Fruit fly (Drosophila melanogaster) whole organism, embryonic: ENCODE results near the gene CG11307.

Experiments used
- Atf-2 ChIP-seq: fragments of 200-800 bp; sonication (Bioruptor generic); optimal IDR thresholded peaks from 2 replicates; lab custom pipeline; 2016; ENCODE audit warnings: missing biosample characterization, missing genetic modification characterization
- Atf6 ChIP-seq: fragments of 200-800 bp; sonication (Bioruptor generic); IDR thresholded peaks from 2 replicates; pipeline ENCODE4 v1.3.6; 2022; ENCODE audit warnings: missing biosample characterization, missing genetic modification characterization
- BtbVII ChIP-seq: fragments of 200-800 bp; sonication (Bioruptor generic); optimal IDR thresholded peaks from 3 replicates; lab custom pipeline; 2017; ENCODE audit warnings: missing biosample characterization, mild to moderate bottlenecking, missing genetic modification characterization
- CG10209 ChIP-seq: fragments of 200-800 bp; sonication (Bioruptor generic); optimal IDR thresholded peaks from 3 replicates; lab custom pipeline; 2017; ENCODE audit warnings: missing biosample characterization, mild to moderate bottlenecking, missing genetic modification characterization, missing genetic modification reagents
- CG10274 ChIP-seq: fragments of 200-800 bp; sonication (Bioruptor generic); optimal IDR thresholded peaks from 3 replicates; lab custom pipeline; 2017; ENCODE audit warnings: missing biosample characterization, mild to moderate bottlenecking, missing genetic modification characterization
- CG10462 ChIP-seq: fragments of 200-800 bp; sonication (Bioruptor generic); optimal IDR thresholded peaks from 2 replicates; lab custom pipeline; 2016; ENCODE audit warnings: missing biosample characterization, missing genetic modification characterization
- CG11695 ChIP-seq: fragments of 200-800 bp; sonication (Bioruptor generic); IDR thresholded peaks from 3 replicates; pipeline ENCODE4 v1.3.6; 2022; ENCODE audit warnings: missing biosample characterization, missing genetic modification characterization
- CG13775 ChIP-seq: fragments of 200-800 bp; sonication (Bioruptor generic); optimal IDR thresholded peaks from 3 replicates; lab custom pipeline; 2017; ENCODE audit warnings: missing biosample characterization, mild to moderate bottlenecking, missing genetic modification characterization
- CG14667 ChIP-seq: fragments of 200-800 bp; sonication (Bioruptor generic); IDR thresholded peaks from 2 replicates; pipeline ENCODE4 v1.3.6; 2022; ENCODE audit warnings: missing biosample characterization, missing genetic modification characterization
- CG17186 ChIP-seq: fragments of 200-800 bp; sonication (Bioruptor generic); optimal IDR thresholded peaks from 3 replicates; lab custom pipeline; 2017; ENCODE audit warnings: missing biosample characterization, missing genetic modification reagents, missing genetic modification characterization
- CG17359 ChIP-seq: fragments of 200-800 bp; sonication (Bioruptor generic); optimal IDR thresholded peaks from 3 replicates; lab custom pipeline; 2018; ENCODE audit warnings: missing biosample characterization, mild to moderate bottlenecking, missing genetic modification characterization, moderate library complexity
- CG17568 ChIP-seq: fragments of 200-800 bp; sonication (Bioruptor generic); optimal IDR thresholded peaks from 2 replicates; lab custom pipeline; 2018; ENCODE audit warnings: missing biosample characterization, mild to moderate bottlenecking, missing genetic modification characterization, moderate library complexity
- CG18262 ChIP-seq: fragments of 200-800 bp; optimal IDR thresholded peaks from 3 replicates; lab custom pipeline; 2019; ENCODE audit warnings: missing biosample characterization, mild to moderate bottlenecking, missing genetic modification characterization, moderate library complexity
- CG18619 ChIP-seq: fragments of 200-800 bp; sonication (Bioruptor generic); optimal IDR thresholded peaks from 3 replicates; lab custom pipeline; 2017; ENCODE audit warnings: missing biosample characterization, mild to moderate bottlenecking, missing genetic modification characterization
- CG32532 ChIP-seq: fragments of 200-800 bp; sonication (Bioruptor generic); IDR thresholded peaks from 2 replicates; pipeline ENCODE4 v1.3.6; 2022; ENCODE audit warnings: missing biosample characterization, missing genetic modification characterization
- CG32772 ChIP-seq: fragments of 200-800 bp; sonication (Bioruptor generic); IDR thresholded peaks from 2 replicates; pipeline ENCODE4 v1.3.6; 2022; ENCODE audit warnings: missing biosample characterization, missing genetic modification characterization
- CG34376 ChIP-seq: fragments of 200-800 bp; sonication (Bioruptor generic); optimal IDR thresholded peaks from 2 replicates; lab custom pipeline; 2018; ENCODE audit warnings: missing biosample characterization, mild to moderate bottlenecking, missing genetic modification characterization
- CG8290 ChIP-seq, 3 experiments: fragments of 200-800 bp; sonication (Bioruptor generic); optimal IDR thresholded peaks; 2 replicates each; lab custom pipeline; 2016 to 2019; ENCODE audit warnings: missing biosample characterization in 3 of 3, missing genetic modification characterization in 3 of 3, mild to moderate bottlenecking in 2 of 3, moderate library complexity in 1 of 3
- D19B ChIP-seq: fragments of 200-800 bp; sonication (Bioruptor generic); optimal IDR thresholded peaks from 2 replicates; lab custom pipeline; 2017; ENCODE audit warnings: missing biosample characterization, mild to moderate bottlenecking, missing genetic modification characterization
- Dp ChIP-seq: fragments of 200-800 bp; sonication (Bioruptor generic); optimal IDR thresholded peaks from 2 replicates; lab custom pipeline; 2018; ENCODE audit warnings: missing biosample characterization, mild to moderate bottlenecking, missing genetic modification characterization, moderate library complexity
- Dref ChIP-seq: fragments of 200-800 bp; sonication (Bioruptor generic); IDR thresholded peaks from 2 replicates; pipeline ENCODE4 v1.3.6; 2022; ENCODE audit warnings: missing biosample characterization, missing genetic modification characterization
- HLH4C ChIP-seq: fragments of 200-800 bp; sonication (Bioruptor generic); IDR thresholded peaks from 3 replicates; pipeline ENCODE4 v1.3.6; 2022; ENCODE audit warnings: missing biosample characterization, missing genetic modification characterization; ENCODE audit not compliant: partially characterized antibody
- HmgD ChIP-seq: fragments of 200-800 bp; sonication (Bioruptor generic); optimal IDR thresholded peaks from 3 replicates; lab custom pipeline; 2016; ENCODE audit warnings: missing biosample characterization, missing genetic modification characterization
- MTF-1 ChIP-seq: fragments of 200-800 bp; sonication (Bioruptor generic); optimal IDR thresholded peaks from 2 replicates; lab custom pipeline; 2018; ENCODE audit warnings: missing biosample characterization, mild to moderate bottlenecking, missing genetic modification characterization, borderline replicate concordance
- Mes4 ChIP-seq: fragments of 200-800 bp; sonication (Bioruptor generic); optimal IDR thresholded peaks from 2 replicates; lab custom pipeline; 2016; ENCODE audit warnings: missing biosample characterization, missing genetic modification characterization
- Mrtf ChIP-seq: fragments of 200-800 bp; sonication (Bioruptor generic); IDR thresholded peaks from 3 replicates; pipeline ENCODE4 v1.3.6; 2022; ENCODE audit warnings: missing biosample characterization, missing genetic modification characterization
- Neu2 ChIP-seq: fragments of 200-800 bp; sonication (Bioruptor generic); optimal IDR thresholded peaks from 3 replicates; lab custom pipeline; 2016; ENCODE audit warnings: missing biosample characterization, missing genetic modification characterization, borderline replicate concordance
- Ptx1 ChIP-seq: fragments of 200-800 bp; sonication (Bioruptor generic); IDR thresholded peaks from 2 replicates; pipeline ENCODE4 v1.3.6; 2022; ENCODE audit warnings: missing biosample characterization, missing genetic modification characterization
- Rx ChIP-seq: fragments of 200-800 bp; sonication (Bioruptor generic); IDR thresholded peaks from 2 replicates; pipeline ENCODE4 v1.3.6; 2022; ENCODE audit warnings: missing biosample characterization, missing genetic modification characterization
- Spps ChIP-seq: fragments of 200-800 bp; sonication (Bioruptor generic); optimal IDR thresholded peaks from 2 replicates; lab custom pipeline; 2018; ENCODE audit warnings: missing biosample characterization, mild to moderate bottlenecking, missing genetic modification characterization
- ab ChIP-seq: fragments of 200-800 bp; sonication (Bioruptor generic); optimal IDR thresholded peaks from 2 replicates; lab custom pipeline; 2016; ENCODE audit warnings: missing biosample characterization, missing genetic modification characterization
- bbx ChIP-seq: fragments of 200-800 bp; sonication (Bioruptor generic); IDR thresholded peaks from 2 replicates; pipeline ENCODE4 v1.3.6; 2022; ENCODE audit warnings: missing biosample characterization, missing genetic modification characterization; ENCODE audit not compliant: partially characterized antibody
- cg ChIP-seq: fragments of 200-800 bp; sonication (Bioruptor generic); optimal IDR thresholded peaks from 3 replicates; lab custom pipeline; 2019; ENCODE audit warnings: missing biosample characterization, mild to moderate bottlenecking, missing genetic modification characterization, moderate library complexity
- fd3F ChIP-seq: fragments of 200-800 bp; sonication (Bioruptor generic); optimal IDR thresholded peaks from 2 replicates; lab custom pipeline; 2018; ENCODE audit warnings: missing biosample characterization, mild to moderate bottlenecking, missing genetic modification characterization, moderate library complexity
- gem ChIP-seq: fragments of 200-800 bp; sonication (Bioruptor generic); optimal IDR thresholded peaks from 2 replicates; lab custom pipeline; 2019; ENCODE audit warnings: missing biosample characterization, mild to moderate bottlenecking, missing genetic modification characterization, moderate library complexity
- gsb-n ChIP-seq: fragments of 200-800 bp; sonication (Bioruptor generic); optimal IDR thresholded peaks from 3 replicates; lab custom pipeline; 2018; ENCODE audit warnings: missing biosample characterization, mild to moderate bottlenecking, missing genetic modification characterization
- hth ChIP-seq: fragments of >200 bp; optimal IDR thresholded peaks from 2 replicates; lab custom pipeline; 2017; ENCODE audit warnings: inconsistent platforms
- jumu ChIP-seq: fragments of 200-800 bp; sonication (Bioruptor generic); optimal IDR thresholded peaks from 3 replicates; lab custom pipeline; 2016; ENCODE audit warnings: missing biosample characterization, missing genetic modification characterization
- klu ChIP-seq: fragments of 200-800 bp; sonication (Bioruptor generic); IDR thresholded peaks from 2 replicates; pipeline ENCODE4 v1.3.6; 2022; ENCODE audit warnings: missing biosample characterization, missing genetic modification characterization
- lbe ChIP-seq: fragments of 200-800 bp; sonication (Bioruptor generic); optimal IDR thresholded peaks from 2 replicates; lab custom pipeline; 2016; ENCODE audit warnings: missing biosample characterization, mild to moderate bottlenecking, missing genetic modification characterization
- lmd ChIP-seq: fragments of 200-800 bp; sonication (Bioruptor generic); IDR thresholded peaks from 2 replicates; pipeline ENCODE4 v1.3.6; 2022; ENCODE audit warnings: missing biosample characterization, missing genetic modification characterization
- lov ChIP-seq, 2 experiments: fragments of 200-800 bp in 1 of 2; fragments of >200 bp in 1 of 2; sonication (Bioruptor generic) in 1 of 2; IDR thresholded peaks in 1 of 2; optimal IDR thresholded peaks in 1 of 2; 2 replicates in 1 of 2; 3 replicates in 1 of 2; pipeline versions ENCODE4 v1.3.6 to Lab custom; 2017 to 2022; ENCODE audit warnings: missing biosample characterization in 1 of 2, missing genetic modification characterization in 1 of 2
- mam ChIP-seq: fragments of 200-800 bp; sonication (Bioruptor generic); optimal IDR thresholded peaks from 3 replicates; lab custom pipeline; 2016; ENCODE audit warnings: missing biosample characterization, missing genetic modification characterization
- mirr ChIP-seq: fragments of 200-800 bp; sonication (Bioruptor generic); optimal IDR thresholded peaks from 3 replicates; lab custom pipeline; 2018; ENCODE audit warnings: missing biosample characterization, mild to moderate bottlenecking, missing genetic modification characterization
- mld ChIP-seq: fragments of 200-800 bp; sonication (Bioruptor generic); IDR thresholded peaks from 3 replicates; pipeline ENCODE4 v1.3.6; 2022; ENCODE audit warnings: missing biosample characterization, missing genetic modification characterization; ENCODE audit not compliant: partially characterized antibody
- odd ChIP-seq: fragments of 200-800 bp; sonication (Bioruptor generic); optimal IDR thresholded peaks from 2 replicates; lab custom pipeline; 2017; ENCODE audit warnings: missing biosample characterization, mild to moderate bottlenecking, missing genetic modification characterization
- shn ChIP-seq: fragments of 200-800 bp; sonication (Bioruptor generic); optimal IDR thresholded peaks from 3 replicates; lab custom pipeline; 2016; ENCODE audit warnings: missing biosample characterization, missing genetic modification characterization
- stwl ChIP-seq: fragments of 200-800 bp; sonication (Bioruptor generic); optimal IDR thresholded peaks from 3 replicates; lab custom pipeline; 2018; ENCODE audit warnings: missing biosample characterization, mild to moderate bottlenecking, missing genetic modification characterization, moderate library complexity
- vfl ChIP-seq: fragments of 200-800 bp; sonication (Bioruptor generic); optimal IDR thresholded peaks from 2 replicates; lab custom pipeline; 2016; ENCODE audit warnings: missing biosample characterization, missing genetic modification characterization
- zen ChIP-seq: fragments of 200-800 bp; sonication (Bioruptor generic); optimal IDR thresholded peaks from 3 replicates; lab custom pipeline; 2018; ENCODE audit warnings: missing biosample characterization, mild to moderate bottlenecking, missing genetic modification characterization, moderate library complexity

CG11307 gene

dm6 chr3L:21640815-21641214 is 23.4 kb downstream of the CG11307 start, which contains the start of gene Atox1 (continued):
- TF ChIP-seq CG8290 (GFP tag; optimal IDR thresholded peaks at IDR 0.05; lab: Kevin White, UChicago) (peak; percentile 27), CG8290 (tag; optimal IDR thresholded peaks at IDR 0.05; lab: Kevin White, UChicago) (peak in 1 of 2 experiments; percentile 86), Mes4 (no peak), mam (GFP tag; lab: Kevin White, UChicago) (no peak), HmgD (GFP tag; lab: Kevin White, UChicago) (peak; percentile 88), CG32532 (no peak), Atf6 (GFP tag; lab: Robert Waterston, UW) (no peak), cg (GFP tag; lab: Kevin White, UChicago) (no peak), vfl (no peak), lov (optimal IDR thresholded peaks at IDR 0.05; lab: Kevin White, UChicago) (no peak), lov (GFP tag; IDR thresholded peaks at IDR 0.05; lab: Robert Waterston, UW) (0 out of 3 replicates have a peak, but pooled peaks have one; percentile 25), zen (tag; lab: Kevin White, UChicago) (peak; percentile 47), jumu (GFP tag; lab: Kevin White, UChicago) (peak; percentile 24), Atf-2 (no peak), CG32772 (GFP tag; lab: Robert Waterston, UW) (peak; percentile 59), Mrtf (no peak), CG17186 (GFP tag; lab: Kevin White, UChicago) (peak; percentile 61), CG34376 (GFP tag; lab: Kevin White, UChicago) (peak; percentile 27), hth (lab: Kevin White, UChicago) (no peak), CG14667 (GFP tag; lab: Robert Waterston, UW) (no peak), lbe (GFP tag; lab: Kevin White, UChicago) (no peak), BtbVII (GFP tag; lab: Kevin White, UChicago) (no peak), CG18619 (peak; percentile 38), Dp (GFP tag; lab: Kevin White, UChicago) (peak; percentile 99), MTF-1 (no peak), odd (GFP tag; lab: Kevin White, UChicago) (no peak), gem (tag; lab: Kevin White, UChicago) (no peak), CG17359 (tag; lab: Kevin White, UChicago) (no peak), CG10462 (GFP tag; lab: Kevin White, UChicago) (no peak), CG18262 (no peak), ab (no peak), bbx (GFP tag; lab: Robert Waterston, UW) (no peak), CG10209 (peak; percentile 27), D19B (GFP tag; lab: Kevin White, UChicago) (no peak), Dref (GFP tag; lab: Robert Waterston, UW) (peak; percentile 42), mirr (GFP tag; lab: Kevin White, UChicago) (peak; percentile 54), lmd (GFP tag; lab: Robert Waterston, UW) (no peak), CG17568 (GFP tag; lab: Kevin White, UChicago) (no peak), CG13775 (GFP tag; lab: Kevin White, UChicago) (no peak), fd3F (GFP tag; lab: Kevin White, UChicago) (peak; percentile 16), Rx (no peak), Ptx1 (GFP tag; lab: Robert Waterston, UW) (0 out of 2 replicates have a peak, but pooled peaks have one; percentile 21), klu (GFP tag; lab: Robert Waterston, UW) (no peak), CG11695 (GFP tag; lab: Robert Waterston, UW) (no peak), HLH4C (GFP tag; lab: Robert Waterston, UW) (no peak), CG10274 (GFP tag; lab: Kevin White, UChicago) (no peak), Spps (tag; lab: Kevin White, UChicago) (no peak), mld (GFP tag; lab: Robert Waterston, UW) (no peak), gsb-n (tag; lab: Kevin White, UChicago) (no peak), shn (GFP tag; lab: Kevin White, UChicago) (no peak), stwl (peak; percentile 77), Neu2 (GFP tag; lab: Kevin White, UChicago) (no peak)
